Fruit fly (Drosophila melanogaster) whole organism, larva: Measurements from ENCODE around the gene NimB5.
A peak's percentile ranks its signal among the peaks of the same experiment; 100 is the strongest.

Experiments used
- noc ChIP-seq: fragments of 200-800 bp; sonication (Bioruptor generic); optimal IDR thresholded peaks from 3 replicates; lab custom pipeline; 2019; ENCODE audit warnings: missing biosample characterization, mild to moderate bottlenecking, missing genetic modification characterization, moderate library complexity

NimB5 gene

DNA sequence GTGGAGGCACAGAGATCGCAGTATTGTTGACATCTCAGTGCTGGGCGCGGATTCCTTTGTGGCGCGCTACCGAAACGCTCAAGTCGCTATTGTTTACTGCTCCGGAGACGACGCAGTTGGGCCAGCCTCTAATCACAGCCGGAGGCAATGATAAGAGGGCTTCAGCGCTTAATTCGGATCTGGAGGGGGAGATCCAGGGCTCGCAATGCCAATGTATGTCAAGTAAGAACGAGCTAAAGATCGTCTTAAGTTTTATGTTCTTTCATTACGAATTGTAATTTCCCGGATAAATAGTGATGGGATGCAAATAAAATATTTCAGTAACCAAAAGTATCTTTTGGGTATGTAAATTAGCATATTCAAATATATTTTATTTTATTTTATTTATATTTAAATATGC, at the start of gene NimB5, which contains the start of gene NimB4:
TSS of gene NimB5 (plus strand) at position 302 of the 400 bp plus-strand sequence.
TSS of gene NimB4 (minus strand) at position 101 of the 400 bp plus-strand sequence.
- TF ChIP-seq noc (tag; lab: Kevin White, UChicago) = no peak

DNA sequence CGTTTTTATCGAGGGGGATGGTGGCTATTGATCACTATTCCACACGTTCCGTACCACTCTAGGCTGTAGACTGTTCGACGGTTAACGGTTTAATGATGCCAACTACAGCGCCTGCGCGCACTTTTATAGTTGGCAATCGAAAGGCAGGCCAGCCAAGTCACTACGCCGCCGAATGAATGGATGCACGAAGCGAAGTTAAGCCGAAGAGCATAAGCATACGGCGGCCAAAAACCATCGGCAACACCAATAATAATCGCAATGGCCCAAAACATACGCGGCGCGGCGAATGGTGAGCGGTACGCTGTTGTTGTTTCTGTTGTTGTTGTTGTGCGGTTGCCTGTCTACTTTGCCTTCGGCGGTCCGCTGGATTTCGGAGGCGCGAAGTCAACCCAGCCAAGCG, 46.5 kb upstream of the NimB5 start, which contains the start of gene Vajk1:
TSS of gene Vajk1 (minus strand) at position 101 of the 400 bp plus-strand sequence.
- no peak for TF ChIP-seq noc (tag; lab: Kevin White, UChicago)

DNA sequence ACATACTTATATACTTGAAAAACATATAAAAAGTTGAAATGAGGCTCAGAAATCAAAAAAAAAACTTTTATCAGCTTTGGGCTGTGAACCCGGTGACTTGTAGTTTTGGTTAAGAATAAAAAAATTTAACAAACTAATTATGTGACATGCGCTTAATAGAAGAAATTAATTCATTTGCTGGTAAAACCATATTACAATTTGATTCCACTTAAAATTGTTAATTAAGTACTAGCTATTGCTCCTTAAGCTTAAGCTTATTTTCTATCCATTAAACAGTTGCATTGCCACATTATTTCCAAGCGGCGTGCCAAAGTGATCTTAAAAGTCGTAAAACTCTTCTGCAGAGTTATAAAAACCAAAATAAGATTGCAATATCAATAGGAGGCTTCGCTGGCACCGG, 46.0 kb upstream of the NimB5 start:
- no peak for TF ChIP-seq noc (tag; lab: Kevin White, UChicago)

DNA sequence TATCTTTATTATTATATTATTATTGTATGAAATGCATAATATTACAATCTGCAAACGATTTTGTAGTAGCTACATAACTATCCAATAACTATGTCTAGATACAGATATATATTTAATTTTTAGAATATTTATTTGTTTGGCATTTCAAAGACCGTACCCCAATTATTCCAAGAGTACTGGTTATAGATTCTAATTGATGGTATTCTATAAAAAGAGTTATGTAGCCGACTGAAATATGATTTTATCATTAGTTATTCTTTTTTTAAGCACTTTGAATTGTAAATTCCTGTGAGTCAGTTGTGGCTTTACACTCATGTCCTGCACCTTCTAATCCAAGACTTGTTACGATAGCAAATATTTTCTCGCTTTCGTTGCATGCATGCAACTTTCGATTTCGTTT, 44.3 kb upstream of the NimB5 start:
- TF ChIP-seq noc (tag; lab: Kevin White, UChicago) = no peak

DNA sequence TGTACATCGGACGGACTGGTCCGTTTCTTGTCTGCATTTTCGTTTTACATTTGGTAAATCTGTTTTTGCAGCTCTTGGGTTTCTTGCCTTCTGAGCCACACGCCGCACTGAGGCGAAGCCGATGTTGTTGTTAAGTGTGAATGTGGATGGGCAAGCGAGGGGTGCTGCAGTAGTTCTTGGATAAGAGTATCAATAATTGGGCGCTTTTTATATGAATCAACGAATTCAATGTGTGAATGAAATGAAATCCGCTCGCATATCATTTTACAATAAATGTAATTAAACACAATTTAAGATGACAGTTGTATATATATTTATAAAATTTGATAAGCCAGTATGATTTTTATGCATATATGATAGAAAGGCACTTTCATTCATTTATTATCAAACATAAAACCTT, 41.5 kb upstream of the NimB5 start:
- TF ChIP-seq noc (tag; lab: Kevin White, UChicago) = no peak

DNA sequence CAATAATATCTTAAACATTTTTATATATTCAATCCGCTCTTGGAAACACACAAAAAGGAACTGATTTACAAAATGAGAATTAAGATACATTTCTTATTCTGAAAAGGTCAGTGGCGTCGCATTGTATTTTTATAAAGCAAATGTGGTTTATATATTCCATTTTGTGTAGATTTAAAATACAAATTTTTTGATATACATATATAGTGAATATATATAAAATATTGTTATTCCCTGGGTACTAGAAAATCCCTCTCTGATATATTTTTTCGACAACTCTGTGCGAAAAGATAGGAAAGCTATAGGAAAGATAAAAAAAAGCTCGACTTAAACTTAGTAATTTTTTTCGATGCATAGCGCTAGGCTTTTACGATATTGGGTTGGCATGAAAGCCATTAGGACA, 38.7 kb upstream of the NimB5 start, which contains the start of gene CG42711:
TSS of gene CG42711 (minus strand) at position 45 of the 400 bp plus-strand sequence.
- TF ChIP-seq noc (tag; lab: Kevin White, UChicago) = no peak

DNA sequence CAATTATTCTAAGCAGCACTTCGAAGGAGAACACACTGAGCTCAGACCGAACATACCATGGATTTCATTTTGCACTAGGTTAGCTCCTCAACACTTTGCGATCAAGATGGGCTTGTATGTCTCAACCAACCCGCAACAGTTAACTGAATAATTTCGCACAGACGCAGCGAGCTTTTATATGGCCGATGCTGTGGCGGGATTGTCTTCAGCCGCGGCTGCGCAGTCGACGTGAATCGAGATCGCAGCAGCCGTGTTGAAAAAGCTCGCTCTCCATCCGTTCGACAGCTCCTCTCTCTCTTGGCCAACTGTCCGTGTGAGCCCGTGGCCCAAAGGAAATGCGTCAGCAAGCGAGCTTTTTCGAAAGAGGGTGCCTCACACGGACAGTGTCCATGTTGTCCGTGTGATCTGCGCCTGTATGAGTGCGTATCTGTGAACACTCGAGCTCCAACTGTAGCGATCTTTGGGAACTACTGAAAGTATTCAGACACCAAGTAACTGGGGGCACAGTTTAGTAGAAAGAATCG, 35.4 kb upstream of the NimB5 start, which contains the start of gene Vajk2:
TSS of gene Vajk2 (minus strand) at position 151 of the 524 bp plus-strand sequence.
- no peak for TF ChIP-seq noc (tag; lab: Kevin White, UChicago)

DNA sequence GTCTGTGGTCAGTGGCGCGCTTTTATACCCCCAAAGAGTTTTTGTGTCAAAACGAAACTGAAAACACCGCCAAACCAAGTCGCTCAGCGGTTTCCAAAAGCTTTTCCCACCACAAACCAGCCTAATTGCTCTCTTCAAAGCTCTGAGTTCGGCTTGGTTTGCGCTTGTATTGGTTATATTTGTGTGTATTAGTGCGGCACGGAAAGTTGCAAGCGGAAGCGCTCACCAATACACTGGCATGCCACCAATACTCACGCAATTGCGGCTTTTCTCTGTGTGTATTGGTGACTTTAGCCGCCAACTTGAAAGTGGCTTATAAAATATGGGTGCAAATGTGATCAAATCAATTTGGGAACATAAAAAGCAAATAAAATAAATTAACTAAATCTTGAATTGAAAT, 22.5 kb upstream of the NimB5 start, which contains the start of gene Vajk3:
TSS of gene Vajk3 (minus strand) at position 1 of the 400 bp plus-strand sequence.
- TF ChIP-seq noc (tag; lab: Kevin White, UChicago) = no peak

DNA sequence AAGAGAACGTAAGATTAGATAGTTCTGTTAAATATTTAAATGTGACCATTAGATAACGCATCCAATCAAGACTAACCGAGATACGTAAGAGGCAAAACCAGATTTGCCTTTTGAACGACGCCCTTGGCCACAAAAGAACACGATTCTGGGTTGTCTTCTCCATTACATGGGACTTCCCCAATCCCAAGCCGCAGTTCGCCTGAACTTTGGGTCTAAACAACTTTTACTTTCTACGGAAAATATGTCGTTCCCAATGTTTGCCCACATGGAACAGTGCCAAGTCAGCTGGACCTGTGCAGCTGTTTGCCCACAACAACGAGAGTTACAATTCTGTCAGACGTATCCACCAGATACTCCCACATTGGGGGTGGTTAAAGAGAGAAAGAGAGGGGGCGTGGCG, 20.2 kb upstream of the NimB5 start:
- no peak for TF ChIP-seq noc (tag; lab: Kevin White, UChicago)

DNA sequence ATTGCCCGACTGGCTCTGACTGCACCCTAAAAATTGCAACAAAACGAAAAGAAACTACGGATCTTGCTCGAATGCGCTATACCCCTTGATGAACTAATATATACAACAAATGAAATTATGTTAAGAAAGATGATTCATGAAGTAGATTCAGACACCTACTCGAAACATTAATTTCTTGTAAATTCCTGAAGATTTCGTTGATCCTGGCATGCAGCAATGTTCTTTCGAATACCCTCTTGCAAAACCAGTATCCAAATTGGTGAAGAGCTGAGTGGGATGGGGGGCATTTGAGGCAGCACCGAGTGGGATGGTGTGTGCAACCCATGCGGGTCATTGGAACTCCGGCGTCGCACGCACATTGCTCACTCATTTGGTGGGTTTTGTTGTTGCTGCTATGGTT, 14.2 kb upstream of the NimB5 start:
- TF ChIP-seq noc (tag; lab: Kevin White, UChicago) = no peak

DNA sequence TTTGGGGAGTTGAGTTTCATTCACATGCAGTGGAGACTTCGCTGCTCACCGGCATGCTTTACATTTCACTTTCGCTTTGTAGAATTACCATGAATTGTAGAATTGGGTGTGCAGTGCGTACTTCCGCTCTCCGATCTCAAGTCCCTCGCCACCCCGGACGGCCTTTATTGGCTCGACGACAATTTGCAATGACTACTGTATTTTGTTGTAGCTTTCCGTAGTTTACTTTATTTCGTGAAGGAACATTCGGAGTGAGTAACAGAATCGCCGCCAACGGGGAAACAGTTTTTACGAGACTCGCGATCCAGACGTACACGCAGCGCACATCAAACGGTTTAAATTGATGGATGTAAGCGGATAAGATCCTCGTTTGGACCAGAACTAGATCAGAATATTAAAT, 12.7 kb upstream of the NimB5 start, which contains the start of gene NimA:
TSS of gene NimA (plus strand) at position 301 of the 400 bp plus-strand sequence.
- no peak for TF ChIP-seq noc (tag; lab: Kevin White, UChicago)

DNA sequence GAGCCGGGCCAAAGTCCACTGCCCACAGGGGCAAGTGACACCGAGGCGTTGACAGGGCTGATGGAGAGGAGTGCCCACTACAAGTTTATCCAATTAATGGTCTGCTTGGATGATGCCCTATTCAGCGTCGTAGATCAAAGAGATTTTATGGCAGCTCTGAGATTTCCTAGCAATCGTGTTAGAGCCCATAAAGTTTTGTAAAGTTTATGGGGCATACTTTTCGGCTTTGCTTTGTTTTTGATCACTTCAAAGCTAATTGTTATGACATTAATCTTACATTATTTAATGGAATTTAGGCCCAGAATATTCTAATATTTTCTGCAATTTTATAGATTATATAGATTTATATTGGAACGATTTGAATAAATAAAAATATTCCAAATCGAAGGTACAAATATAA, 9.6 kb upstream of the NimB5 start:
- TF ChIP-seq noc (tag; lab: Kevin White, UChicago) = no peak

DNA sequence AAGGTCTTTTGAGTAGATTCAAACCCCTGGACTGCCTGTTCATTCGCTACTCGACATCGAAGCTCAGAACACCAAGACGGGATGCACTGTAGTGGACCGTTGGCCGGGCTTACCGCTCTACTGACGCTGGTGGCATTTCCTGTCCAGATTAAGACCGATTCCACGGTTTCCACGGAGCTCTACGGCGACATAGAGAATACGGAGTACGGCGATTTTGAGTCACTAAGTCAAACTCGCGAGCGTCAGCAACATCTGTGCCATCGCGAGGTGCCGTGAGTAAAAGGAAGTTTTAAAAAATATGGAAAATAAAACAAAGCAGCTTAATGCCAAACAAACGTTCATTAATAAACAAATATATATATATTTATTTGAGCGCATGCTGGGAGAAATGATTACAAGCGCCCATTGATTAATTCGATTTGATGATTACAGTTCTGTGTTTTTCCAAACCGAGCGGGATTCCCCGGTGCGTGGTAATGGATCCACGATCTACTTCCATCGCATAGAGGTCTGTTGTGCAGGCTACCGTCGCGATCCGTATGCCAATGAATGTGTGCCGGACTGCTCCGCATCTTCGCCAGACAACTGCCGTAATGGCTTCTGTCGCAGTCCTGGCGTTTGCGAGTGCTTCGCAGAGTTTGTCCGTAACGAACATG, 6.4 kb upstream of the NimB5 start, which contains the start of gene NimB1:
TSS of gene NimB1 (plus strand) at position 41 of the 656 bp plus-strand sequence.
- no peak for TF ChIP-seq noc (tag; lab: Kevin White, UChicago)

DNA sequence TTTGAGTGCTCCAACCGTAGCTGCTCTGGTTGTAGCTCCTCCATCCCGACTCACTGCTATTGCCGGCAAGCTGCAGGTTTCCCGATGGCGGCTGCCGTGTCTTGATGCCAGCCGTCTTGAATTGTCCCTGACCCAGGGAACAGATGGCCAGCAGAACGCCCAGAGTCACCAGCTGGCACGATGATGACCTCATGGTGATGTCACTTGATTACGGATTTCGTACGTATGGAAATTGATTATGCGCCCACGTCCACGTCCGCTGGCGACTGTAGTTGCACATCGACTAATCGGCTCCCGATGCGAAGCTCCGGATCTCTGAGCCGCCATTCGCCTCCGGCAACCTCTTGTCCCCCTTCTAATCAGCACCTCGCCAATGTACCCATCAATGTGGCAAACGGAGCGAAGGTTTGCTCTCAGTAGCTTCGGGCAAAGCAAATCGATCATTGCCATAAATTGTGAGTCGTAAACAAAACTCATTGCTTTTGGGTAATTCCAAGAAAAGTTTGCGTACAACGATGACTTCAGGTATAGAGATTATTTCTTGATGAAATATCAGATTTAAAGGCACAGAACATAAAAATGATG, 3.2 kb upstream of the NimB5 start, which contains the start of gene NimB2:
TSS of gene NimB2 (minus strand) at position 287 of the 585 bp plus-strand sequence.
- peak; percentile 4 for TF ChIP-seq noc (tag; lab: Kevin White, UChicago)

DNA sequence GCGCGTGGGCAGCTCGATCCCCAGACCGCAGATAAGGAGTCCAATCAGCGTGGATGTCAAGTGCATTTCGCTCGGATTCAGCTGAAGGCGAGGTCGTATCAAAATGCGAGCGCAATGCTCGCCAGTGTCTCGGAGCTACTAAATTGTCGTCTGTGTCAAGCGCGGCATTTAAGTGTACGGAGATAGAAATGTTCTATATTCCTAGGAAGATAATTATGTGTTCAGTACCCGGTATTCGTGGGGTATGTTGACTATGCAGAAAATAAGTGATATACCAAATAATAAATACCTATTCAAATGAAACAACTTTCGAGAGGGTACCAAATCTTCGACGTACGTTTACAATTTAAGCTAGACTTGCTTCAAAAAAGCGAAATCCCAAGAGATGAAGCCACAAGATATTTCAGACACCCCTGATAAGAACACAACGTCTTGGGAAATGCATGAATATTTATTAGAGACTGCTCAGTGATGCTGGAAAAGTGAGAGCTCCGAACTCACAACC, 2.1 kb upstream of the NimB5 start, which contains the start of gene NimB3:
TSS of gene NimB3 (minus strand) at position 140 of the 505 bp plus-strand sequence.
- TF ChIP-seq noc (tag; lab: Kevin White, UChicago) = no peak

DNA sequence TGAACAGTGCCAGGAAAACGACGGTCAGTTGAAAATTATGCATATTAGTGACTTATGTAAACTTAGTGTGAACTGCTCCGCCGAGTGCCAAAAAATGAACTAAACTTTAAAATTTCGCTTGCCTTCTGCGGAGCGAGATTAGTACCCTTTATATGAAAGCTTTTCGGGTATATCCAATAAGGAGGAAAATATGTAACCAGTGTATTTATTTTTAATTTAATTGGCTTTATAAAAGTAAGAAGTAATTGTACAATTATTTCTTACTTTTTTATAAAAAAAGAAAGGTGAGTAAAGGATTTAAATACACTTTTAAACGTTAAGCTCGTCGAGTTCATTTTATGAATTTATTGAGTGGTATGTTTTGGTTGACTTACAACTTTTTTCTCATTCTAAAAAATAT, 2.9 kb downstream of the NimB5 start, which contains the start of gene He:
TSS of gene He (minus strand) at position 101 of the 400 bp plus-strand sequence.
- TF ChIP-seq noc (tag; lab: Kevin White, UChicago) = no peak
